Fruit fly (Drosophila melanogaster) whole organism, pupa: ENCODE results near the gene nis.
A peak's percentile ranks its signal among the peaks of the same experiment; 100 is the strongest.
"Not testable (repeated sequence)": the region's sequence is repeated elsewhere in the genome, so short reads cannot be mapped to it uniquely, and the experiment has no call there.

Experiments
- CG10348 ChIP-seq: fragments of 200-800 bp; sonication (Bioruptor generic); IDR thresholded peaks from 2 replicates; pipeline ENCODE4 v1.3.6; 2022; ENCODE audit warnings: missing biosample characterization, missing genetic modification characterization
- CG17806 ChIP-seq: fragments of 200-800 bp; sonication (Bioruptor generic); optimal IDR thresholded peaks from 2 replicates; lab custom pipeline; 2018; ENCODE audit warnings: missing biosample characterization, mild to moderate bottlenecking, missing genetic modification characterization, moderate library complexity
- CG8301 ChIP-seq: fragments of 200-800 bp; sonication (Bioruptor generic); optimal IDR thresholded peaks from 2 replicates; lab custom pipeline; 2018; ENCODE audit warnings: missing biosample characterization, mild to moderate bottlenecking, missing genetic modification characterization
- Pif1A ChIP-seq: fragments of 200-800 bp; sonication (Bioruptor generic); optimal IDR thresholded peaks from 3 replicates; lab custom pipeline; 2016; ENCODE audit warnings: missing biosample characterization, missing genetic modification characterization
- gl ChIP-seq: fragments of 200-800 bp; sonication (Bioruptor generic); optimal IDR thresholded peaks from 2 replicates; lab custom pipeline; 2018; ENCODE audit warnings: missing biosample characterization, mild to moderate bottlenecking, missing genetic modification characterization

DNA sequence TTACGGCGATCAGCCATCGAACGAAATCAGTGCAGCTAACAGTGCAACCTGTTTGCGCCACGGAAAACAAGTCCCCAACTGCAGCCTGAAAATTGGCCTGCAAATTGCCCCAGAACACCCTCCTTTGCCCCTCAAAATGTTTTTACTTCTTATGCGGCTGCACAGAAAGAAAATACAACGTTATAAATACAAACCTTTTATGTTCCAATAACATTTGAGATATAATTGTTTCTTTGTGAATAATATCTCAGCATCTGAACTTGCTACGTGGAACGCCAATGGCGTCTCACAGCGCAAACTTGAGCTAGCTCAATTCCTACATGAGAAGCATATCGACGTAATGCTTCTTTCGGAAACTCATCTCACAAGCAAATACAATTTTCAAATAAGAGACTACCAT is 16.5 kb downstream of the nis start:
- TF ChIP-seq CG10348 (GFP tag; lab: Robert Waterston, UW); CG17806 (tag; lab: Kevin White, UChicago); gl (tag; lab: Kevin White, UChicago); Pif1A (GFP tag; lab: Kevin White, UChicago): not testable (repeated sequence)
- TF ChIP-seq CG8301 (tag; lab: Kevin White, UChicago), result peak; percentile 3
